Worm (Caenorhabditis elegans) whole organism, mixed stage, embryonic: Measurements from ENCODE around the gene rhr-1.
"Not testable (repeated sequence)": the region's sequence is repeated elsewhere in the genome, so short reads cannot be mapped to it uniquely, and the experiment has no call there.

Experiments
- M03D4.4 ChIP-seq: sonication (generic microtip); optimal IDR thresholded peaks from 2 replicates; lab custom pipeline; 2017; ENCODE audit warnings: mild to moderate bottlenecking, missing genetic modification characterization, missing compliant biosample characterization
- bed-3 ChIP-seq: fragments of 200-800 bp; sonication (Bioruptor generic); optimal IDR thresholded peaks from 3 replicates; lab custom pipeline; 2018; ENCODE audit warnings: mild to moderate bottlenecking, missing genetic modification characterization, moderate library complexity, missing compliant biosample characterization
- ceh-39 ChIP-seq: fragments of 150-350 bp; optimal IDR thresholded peaks from 2 replicates; lab custom pipeline; 2014; ENCODE audit warnings: missing biosample characterization, missing genetic modification characterization
- ces-1 ChIP-seq: fragments of 150-350 bp; optimal IDR thresholded peaks from 2 replicates; lab custom pipeline; 2014; ENCODE audit warnings: missing biosample characterization, missing genetic modification reagents, missing genetic modification characterization
- cnd-1 ChIP-seq: fragments of 200-800 bp; sonication (Bioruptor generic); optimal IDR thresholded peaks from 2 replicates; lab custom pipeline; 2018; ENCODE audit warnings: mild to moderate bottlenecking, missing genetic modification characterization, missing compliant biosample characterization
- drap-1 ChIP-seq: fragments of 200-800 bp; sonication (Bioruptor generic); optimal IDR thresholded peaks from 3 replicates; lab custom pipeline; 2018; ENCODE audit warnings: mild to moderate bottlenecking, missing genetic modification characterization, missing compliant biosample characterization
- elt-1 ChIP-seq: sonication (generic microtip); optimal IDR thresholded peaks from 2 replicates; lab custom pipeline; 2017; ENCODE audit warnings: missing genetic modification characterization, mild to moderate bottlenecking, missing compliant biosample characterization, antibody characterized with exemption, moderate library complexity, borderline replicate concordance; ENCODE audit not compliant: insufficient read depth
- elt-3 ChIP-seq: fragments of 150-350 bp; optimal IDR thresholded peaks from 2 replicates; lab custom pipeline; 2014; ENCODE audit warnings: missing biosample characterization, missing genetic modification characterization
- flh-1 ChIP-seq: fragments of 200-800 bp; sonication (Bioruptor generic); optimal IDR thresholded peaks from 2 replicates; lab custom pipeline; 2018; ENCODE audit warnings: mild to moderate bottlenecking, missing genetic modification characterization, moderate library complexity, missing compliant biosample characterization
- hlh-1 ChIP-seq: fragments of 150-350 bp; optimal IDR thresholded peaks from 2 replicates; lab custom pipeline; 2014; ENCODE audit warnings: missing biosample characterization, missing genetic modification reagents, missing genetic modification characterization
- lin-32 ChIP-seq: fragments of 200-800 bp; sonication (Bioruptor generic); optimal IDR thresholded peaks from 2 replicates; lab custom pipeline; 2018; ENCODE audit warnings: mild to moderate bottlenecking, missing genetic modification characterization, missing compliant biosample characterization
- lsy-2 ChIP-seq: fragments of 150-350 bp; optimal IDR thresholded peaks from 2 replicates; lab custom pipeline; 2014; ENCODE audit warnings: missing biosample characterization, missing genetic modification characterization
- mab-5 ChIP-seq: fragments of 150-350 bp; optimal IDR thresholded peaks from 2 replicates; lab custom pipeline; 2014; ENCODE audit warnings: missing biosample characterization, missing genetic modification characterization
- mep-1 ChIP-seq: fragments of 150-350 bp; optimal IDR thresholded peaks from 2 replicates; lab custom pipeline; 2017; ENCODE audit warnings: missing biosample characterization, missing genetic modification reagents, missing genetic modification characterization, inconsistent platforms
- mls-2 ChIP-seq: sonication (generic microtip); optimal IDR thresholded peaks from 2 replicates; lab custom pipeline; 2016; ENCODE audit warnings: mild to moderate bottlenecking, missing genetic modification characterization, moderate library complexity, missing compliant biosample characterization
- nhr-12 ChIP-seq: fragments of 150-350 bp; optimal IDR thresholded peaks from 2 replicates; lab custom pipeline; 2014; ENCODE audit warnings: missing biosample characterization, missing genetic modification characterization
- nhr-2 ChIP-seq: fragments of 150-350 bp; optimal IDR thresholded peaks from 2 replicates; lab custom pipeline; 2014; ENCODE audit warnings: missing biosample characterization, missing genetic modification characterization
- nhr-237 ChIP-seq: fragments of 150-350 bp; optimal IDR thresholded peaks from 2 replicates; lab custom pipeline; 2014; ENCODE audit warnings: missing biosample characterization, missing genetic modification characterization
- nhr-76 ChIP-seq: sonication (generic microtip); optimal IDR thresholded peaks from 2 replicates; lab custom pipeline; 2017; ENCODE audit warnings: missing biosample characterization, missing genetic modification characterization
- snpc-4 ChIP-seq: fragments of 150-350 bp; optimal IDR thresholded peaks from 2 replicates; lab custom pipeline; 2014; ENCODE audit warnings: missing biosample characterization, missing genetic modification characterization
- sptf-1 ChIP-seq: sonication (generic microtip); optimal IDR thresholded peaks from 2 replicates; lab custom pipeline; 2017; ENCODE audit warnings: mild to moderate bottlenecking, missing genetic modification characterization, moderate library complexity, missing compliant biosample characterization
- tbx-8 ChIP-seq: fragments of 200-800 bp; sonication (Bioruptor generic); optimal IDR thresholded peaks from 2 replicates; lab custom pipeline; 2018; ENCODE audit warnings: mild to moderate bottlenecking, missing genetic modification characterization, moderate library complexity, missing compliant biosample characterization
- unc-120 ChIP-seq: sonication (generic microtip); optimal IDR thresholded peaks from 2 replicates; lab custom pipeline; 2017; ENCODE audit warnings: missing genetic modification characterization, missing compliant biosample characterization; ENCODE audit not compliant: poor library complexity, severe bottlenecking
- zip-8 ChIP-seq: fragments of 150-350 bp; optimal IDR thresholded peaks from 2 replicates; lab custom pipeline; 2014; ENCODE audit warnings: missing biosample characterization, missing genetic modification characterization

Gene rhr-1

ce11 chrV:5462894-5463293 is 34.9 kb downstream of the rhr-1 start, which contains the start of gene srg-67:
Gene srg-67, minus strand, starts transcription at chrV:5462994.
- TF ChIP-seq cnd-1 (tag; lab: Kevin White, UChicago) (no peak), mls-2 (no peak), unc-120 (tag; lab: Kevin White, UChicago) (no peak), flh-1 (GFP tag; lab: Kevin White, UChicago) (no peak)

ce11 chrV:5465335-5465734 is 37.4 kb downstream of the rhr-1 start, which contains the start of gene srg-68:
Gene srg-68, minus strand, starts transcription at chrV:5465435.
- no peak for TF ChIP-seq zip-8 (tag; lab: Kevin White, UChicago)
- no peak for TF ChIP-seq nhr-76
- TF ChIP-seq nhr-2 (tag; lab: Kevin White, UChicago): no peak
- no peak for TF ChIP-seq drap-1 (GFP tag; lab: Kevin White, UChicago)
- no peak for TF ChIP-seq bed-3 (GFP tag; lab: Kevin White, UChicago)
- TF ChIP-seq M03D4.4 (tag; lab: Kevin White, UChicago): no peak
- no peak for TF ChIP-seq elt-1
- no peak for TF ChIP-seq mep-1 (tag; lab: Kevin White, UChicago)
- no peak for TF ChIP-seq sptf-1 (tag; lab: Kevin White, UChicago)
- TF ChIP-seq mab-5 (tag; lab: Kevin White, UChicago): no peak
- TF ChIP-seq tbx-8: no peak
- TF ChIP-seq nhr-12: no peak
- TF ChIP-seq lsy-2 (tag; lab: Kevin White, UChicago): no peak
- no peak for TF ChIP-seq snpc-4
- TF ChIP-seq nhr-237 (tag; lab: Kevin White, UChicago): no peak
- TF ChIP-seq lin-32 (GFP tag; lab: Kevin White, UChicago): no peak
- TF ChIP-seq cnd-1 (tag; lab: Kevin White, UChicago): no peak

ce11 chrV:5468489-5468888 is 40.5 kb downstream of the rhr-1 start, which contains the start of gene ZC317.6:
Gene ZC317.6, minus strand, starts transcription at chrV:5468589.
- TF ChIP-seq ces-1; nhr-2 (tag; lab: Kevin White, UChicago); hlh-1 (tag; lab: Kevin White, UChicago): not testable (repeated sequence)

- not testable (repeated sequence) for TF ChIP-seq drap-1 (GFP tag; lab: Kevin White, UChicago); ceh-39 (tag; lab: Kevin White, UChicago); flh-1 (GFP tag; lab: Kevin White, UChicago)
These were observed 43.0 kb downstream of the rhr-1 start, which contains the start of gene ZC317.7 for ce11 chrV:5470930-5471329. Gene ZC317.7, minus strand, starts transcription at chrV:5471030.

- TF ChIP-seq bed-3 (GFP tag; lab: Kevin White, UChicago) (no peak), M03D4.4 (tag; lab: Kevin White, UChicago) (no peak), ceh-39 (tag; lab: Kevin White, UChicago) (no peak), elt-1 (no peak), elt-3 (tag; lab: Kevin White, UChicago) (no peak), tbx-8 (no peak), mep-1 (tag; lab: Kevin White, UChicago) (no peak)
- TF ChIP-seq, all 35 proteins: peak for 0
These were observed 49.8 kb downstream of the rhr-1 start for ce11 chrV:5477719-5478118.
